Worm (Caenorhabditis elegans): ENCODE measurements around the gene vgln-1.

DNA sequence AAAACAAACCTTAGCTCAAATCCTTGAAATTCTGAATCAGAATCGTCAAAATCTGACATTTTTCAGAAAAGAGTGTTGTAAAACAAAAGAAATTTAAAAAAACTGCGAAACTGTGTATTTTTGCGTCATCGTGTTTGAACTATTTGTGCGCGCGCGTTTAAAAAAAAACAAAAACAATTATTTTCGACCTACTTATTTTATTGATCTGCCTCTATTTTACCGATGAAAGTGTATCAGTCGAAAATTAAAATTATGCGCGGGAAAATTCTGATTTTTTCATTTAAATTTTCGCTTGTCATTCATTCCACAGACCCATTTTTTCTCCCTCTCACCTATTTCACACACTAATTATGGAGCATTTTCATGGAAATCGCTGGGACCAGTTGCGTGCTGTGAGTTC, 48.0 kb upstream of the vgln-1 start, which contains the start of the genes C05C10.7 and C05C10.5:
- TF ChIP-seq ama-1 (optimal IDR thresholded peaks at IDR 0.05) (no peak), ama-1 (GFP tag; optimal IDR thresholded peaks at IDR 0.05) (no peak), athp-1 (tag; optimal IDR thresholded peaks at IDR 0.05) (peak; percentile 69), ztf-3 (GFP tag; optimal IDR thresholded peaks at IDR 0.05) (no peak), cebp-2 (GFP tag; IDR thresholded peaks at IDR 0.05) (no peak), chd-7 (tag; optimal IDR thresholded peaks at IDR 0.05) (no peak), die-1 (tag; optimal IDR thresholded peaks at IDR 0.05) (no peak), efl-1 (GFP tag; optimal IDR thresholded peaks at IDR 0.05) (peak; percentile 97), unc-62 (GFP tag; optimal IDR thresholded peaks at IDR 0.05) (no peak), unc-130 (GFP tag; optimal IDR thresholded peaks at IDR 0.05) (peak; percentile 78), ceh-58 (GFP tag; IDR thresholded peaks at IDR 0.05) (no peak), K12H6.12 (tag; optimal IDR thresholded peaks at IDR 0.05) (no peak), pha-4 (tag; optimal IDR thresholded peaks at IDR 0.05) (no peak), rec-8 (tag; optimal IDR thresholded peaks at IDR 0.05) (no peak), ekl-4 (GFP tag; IDR thresholded peaks at IDR 0.05) (peak; percentile 78)

All from whole organism, young adult.